Fruit fly (Drosophila melanogaster) whole organism, embryonic: ENCODE data around the gene Csk.
A peak's percentile ranks its signal among the peaks of the same experiment; 100 is the strongest.

Experiments
- BtbVII ChIP-seq: fragments of 200-800 bp; sonication (Bioruptor generic); optimal IDR thresholded peaks from 3 replicates; lab custom pipeline; 2017; ENCODE audit warnings: missing biosample characterization, mild to moderate bottlenecking, missing genetic modification characterization
- CG10209 ChIP-seq: fragments of 200-800 bp; sonication (Bioruptor generic); optimal IDR thresholded peaks from 3 replicates; lab custom pipeline; 2017; ENCODE audit warnings: missing biosample characterization, mild to moderate bottlenecking, missing genetic modification characterization, missing genetic modification reagents
- CG10654 ChIP-seq: fragments of 200-800 bp; sonication (Bioruptor generic); optimal IDR thresholded peaks from 2 replicates; lab custom pipeline; 2016; ENCODE audit warnings: missing biosample characterization, missing genetic modification characterization
- CG11456 ChIP-seq: fragments of 200-800 bp; sonication (Bioruptor generic); IDR thresholded peaks from 3 replicates; pipeline ENCODE4 v1.3.6; 2022; ENCODE audit warnings: missing biosample characterization, missing genetic modification characterization
- CG12299 ChIP-seq: fragments of 200-800 bp; sonication (Bioruptor generic); optimal IDR thresholded peaks from 2 replicates; lab custom pipeline; 2018; ENCODE audit warnings: missing biosample characterization, mild to moderate bottlenecking, missing genetic modification characterization
- CG13296 ChIP-seq: fragments of 200-800 bp; sonication (Bioruptor generic); optimal IDR thresholded peaks from 3 replicates; lab custom pipeline; 2018; ENCODE audit warnings: missing biosample characterization, mild to moderate bottlenecking, missing genetic modification characterization
- CG13775 ChIP-seq: fragments of 200-800 bp; sonication (Bioruptor generic); optimal IDR thresholded peaks from 3 replicates; lab custom pipeline; 2017; ENCODE audit warnings: missing biosample characterization, mild to moderate bottlenecking, missing genetic modification characterization
- CG15479 ChIP-seq: fragments of 200-800 bp; sonication (Bioruptor generic); optimal IDR thresholded peaks from 3 replicates; lab custom pipeline; 2019; ENCODE audit warnings: missing biosample characterization, mild to moderate bottlenecking, missing genetic modification characterization, moderate library complexity
- CG17328 ChIP-seq: fragments of 200-800 bp; sonication (Bioruptor generic); IDR thresholded peaks from 2 replicates; pipeline ENCODE4 v1.3.6; 2022; ENCODE audit warnings: missing biosample characterization, missing genetic modification characterization
- CG17912 ChIP-seq: fragments of 200-800 bp; sonication (Bioruptor generic); optimal IDR thresholded peaks from 2 replicates; lab custom pipeline; 2018; ENCODE audit warnings: missing biosample characterization, mild to moderate bottlenecking, missing genetic modification characterization
- CG18011 ChIP-seq: fragments of 200-800 bp; sonication (Bioruptor generic); optimal IDR thresholded peaks from 2 replicates; lab custom pipeline; 2017; ENCODE audit warnings: missing biosample characterization, missing genetic modification characterization, mild to moderate bottlenecking, moderate library complexity, missing genotype
- CG2678 ChIP-seq: fragments of 200-800 bp; sonication (Bioruptor generic); optimal IDR thresholded peaks from 3 replicates; lab custom pipeline; 2019; ENCODE audit warnings: missing biosample characterization, mild to moderate bottlenecking, missing genetic modification characterization, moderate library complexity
- CG3065 ChIP-seq: fragments of 200-800 bp; sonication (Bioruptor generic); optimal IDR thresholded peaks from 2 replicates; lab custom pipeline; 2016; ENCODE audit warnings: missing biosample characterization, missing genetic modification characterization
- CG32767 ChIP-seq: fragments of 200-800 bp; sonication (Bioruptor generic); IDR thresholded peaks from 2 replicates; pipeline ENCODE4 v1.3.6; 2022; ENCODE audit warnings: missing biosample characterization, missing genetic modification characterization
- CG34224 ChIP-seq: fragments of 200-800 bp; sonication (Bioruptor generic); IDR thresholded peaks from 3 replicates; pipeline ENCODE4 v1.3.6; 2022; ENCODE audit warnings: missing biosample characterization, missing genetic modification characterization; ENCODE audit not compliant: partially characterized antibody
- CG3995 ChIP-seq: fragments of 200-800 bp; sonication (Bioruptor generic); optimal IDR thresholded peaks from 3 replicates; lab custom pipeline; 2016; ENCODE audit warnings: missing biosample characterization, missing genetic modification characterization
- CG4404 ChIP-seq: fragments of 200-800 bp; sonication (Bioruptor generic); IDR thresholded peaks from 2 replicates; pipeline ENCODE4 v1.3.6; 2022; ENCODE audit warnings: missing biosample characterization, missing genetic modification characterization
- CG5180 ChIP-seq: fragments of 200-800 bp; sonication (Bioruptor generic); optimal IDR thresholded peaks from 3 replicates; lab custom pipeline; 2017; ENCODE audit warnings: missing biosample characterization, missing genetic modification characterization, mild to moderate bottlenecking, moderate library complexity, missing genetic modification reagents
- CG8290 ChIP-seq, 3 experiments: fragments of 200-800 bp; sonication (Bioruptor generic); optimal IDR thresholded peaks; 2 replicates each; lab custom pipeline; 2016 to 2019; ENCODE audit warnings: missing biosample characterization in 3 of 3, missing genetic modification characterization in 3 of 3, mild to moderate bottlenecking in 2 of 3, moderate library complexity in 1 of 3
- CG9215 ChIP-seq: fragments of 200-800 bp; sonication (Bioruptor generic); IDR thresholded peaks from 2 replicates; pipeline ENCODE4 v1.3.6; 2022; ENCODE audit warnings: missing biosample characterization, missing genetic modification characterization
- CG9437 ChIP-seq: fragments of 200-800 bp; sonication (Bioruptor generic); optimal IDR thresholded peaks from 2 replicates; lab custom pipeline; 2018; ENCODE audit warnings: missing biosample characterization, mild to moderate bottlenecking, missing genetic modification characterization
- Dbx ChIP-seq: fragments of 200-800 bp; sonication (Bioruptor generic); IDR thresholded peaks from 3 replicates; pipeline ENCODE4 v1.3.6; 2022; ENCODE audit warnings: missing biosample characterization, missing genetic modification characterization
- HHEX ChIP-seq: fragments of 200-800 bp; sonication (Bioruptor generic); optimal IDR thresholded peaks from 3 replicates; lab custom pipeline; 2017; ENCODE audit warnings: missing biosample characterization, mild to moderate bottlenecking, missing genetic modification characterization, missing genetic modification reagents
- MTF-1 ChIP-seq: fragments of 200-800 bp; sonication (Bioruptor generic); optimal IDR thresholded peaks from 2 replicates; lab custom pipeline; 2018; ENCODE audit warnings: missing biosample characterization, mild to moderate bottlenecking, missing genetic modification characterization, borderline replicate concordance
- Neu2 ChIP-seq: fragments of 200-800 bp; sonication (Bioruptor generic); optimal IDR thresholded peaks from 3 replicates; lab custom pipeline; 2016; ENCODE audit warnings: missing biosample characterization, missing genetic modification characterization, borderline replicate concordance
- Opbp ChIP-seq: fragments of 200-800 bp; sonication (Bioruptor generic); IDR thresholded peaks from 3 replicates; pipeline ENCODE4 v1.3.6; 2022; ENCODE audit warnings: missing biosample characterization, missing genetic modification characterization; ENCODE audit not compliant: partially characterized antibody
- Pdp1 ChIP-seq, 2 experiments: fragments of 200-800 bp; sonication (Bioruptor generic); optimal IDR thresholded peaks; 3 replicates each; lab custom pipeline; 2016; ENCODE audit warnings: missing biosample characterization in 2 of 2, missing genetic modification characterization in 2 of 2, mild to moderate bottlenecking in 1 of 2, moderate library complexity in 1 of 2
- Vsx1 ChIP-seq: fragments of 200-800 bp; sonication (Bioruptor generic); optimal IDR thresholded peaks from 2 replicates; lab custom pipeline; 2017; ENCODE audit warnings: missing biosample characterization, mild to moderate bottlenecking, missing genetic modification characterization, missing genetic modification reagents
- br ChIP-seq: fragments of >200 bp; optimal IDR thresholded peaks from 2 replicates; lab custom pipeline; 2017
- chm ChIP-seq: fragments of 200-800 bp; sonication (Bioruptor generic); IDR thresholded peaks from 2 replicates; pipeline ENCODE4 v1.3.6; 2022; ENCODE audit warnings: missing biosample characterization, missing genetic modification characterization
- croc ChIP-seq: fragments of 200-800 bp; sonication (Bioruptor generic); conservative IDR thresholded peaks from 3 replicates; pipeline ENCODE4 v1.3.6; 2022; ENCODE audit warnings: missing biosample characterization, missing genetic modification characterization
- fru ChIP-seq: fragments of >200 bp; optimal IDR thresholded peaks from 2 replicates; lab custom pipeline; 2017
- grau ChIP-seq: fragments of 200-800 bp; optimal IDR thresholded peaks from 3 replicates; lab custom pipeline; 2019; ENCODE audit warnings: missing biosample characterization, mild to moderate bottlenecking, missing genetic modification characterization, moderate library complexity
- hbn ChIP-seq: fragments of 200-800 bp; sonication (Bioruptor generic); IDR thresholded peaks from 2 replicates; pipeline ENCODE4 v1.3.6; 2022; ENCODE audit warnings: missing biosample characterization, missing genetic modification characterization; ENCODE audit not compliant: partially characterized antibody
- jigr1 ChIP-seq: fragments of 200-800 bp; sonication (Bioruptor generic); IDR thresholded peaks from 3 replicates; pipeline ENCODE4 v1.3.6; 2022; ENCODE audit warnings: missing biosample characterization, missing genetic modification characterization
- ken ChIP-seq: fragments of 200-800 bp; sonication (Bioruptor generic); IDR thresholded peaks from 3 replicates; pipeline ENCODE4 v1.3.6; 2022; ENCODE audit warnings: missing biosample characterization, missing genetic modification characterization
- lab ChIP-seq: fragments of 200-800 bp; sonication (Bioruptor generic); optimal IDR thresholded peaks from 3 replicates; lab custom pipeline; 2017; ENCODE audit warnings: missing biosample characterization, missing genetic modification characterization, mild to moderate bottlenecking, moderate library complexity, missing genetic modification reagents
- lbe ChIP-seq: fragments of 200-800 bp; sonication (Bioruptor generic); optimal IDR thresholded peaks from 2 replicates; lab custom pipeline; 2016; ENCODE audit warnings: missing biosample characterization, mild to moderate bottlenecking, missing genetic modification characterization
- maf-S ChIP-seq: fragments of 200-800 bp; sonication (Bioruptor generic); optimal IDR thresholded peaks from 2 replicates; lab custom pipeline; 2016; ENCODE audit warnings: missing biosample characterization, missing genetic modification characterization
- nom ChIP-seq: fragments of 200-800 bp; sonication (Bioruptor generic); optimal IDR thresholded peaks from 2 replicates; lab custom pipeline; 2017; ENCODE audit warnings: missing biosample characterization, missing genetic modification characterization, mild to moderate bottlenecking, moderate library complexity, missing genetic modification reagents
- pfk ChIP-seq: fragments of 200-800 bp; sonication (Bioruptor generic); optimal IDR thresholded peaks from 2 replicates; lab custom pipeline; 2018; ENCODE audit warnings: missing biosample characterization, mild to moderate bottlenecking, missing genetic modification characterization, moderate library complexity
- pum ChIP-seq: fragments of 200-800 bp; sonication (Bioruptor generic); optimal IDR thresholded peaks from 2 replicates; lab custom pipeline; 2016; ENCODE audit warnings: missing biosample characterization, missing genetic modification characterization
- scrt ChIP-seq: fragments of 200-800 bp; sonication (Bioruptor generic); optimal IDR thresholded peaks from 2 replicates; lab custom pipeline; 2018; ENCODE audit warnings: missing biosample characterization, mild to moderate bottlenecking, missing genetic modification characterization, moderate library complexity
- sqz ChIP-seq: fragments of 200-800 bp; sonication (Bioruptor generic); optimal IDR thresholded peaks from 3 replicates; lab custom pipeline; 2018; ENCODE audit warnings: missing biosample characterization, mild to moderate bottlenecking, missing genetic modification characterization
- toy ChIP-seq: fragments of 200-800 bp; sonication (Bioruptor generic); IDR thresholded peaks from 2 replicates; pipeline ENCODE4 v1.3.6; 2022; ENCODE audit warnings: missing biosample characterization, missing genetic modification characterization
- ttk ChIP-seq: fragments of 200-800 bp; sonication (Bioruptor generic); IDR thresholded peaks from 2 replicates; pipeline ENCODE4 v2.1.2; 2022; ENCODE audit warnings: missing biosample characterization, missing genetic modification characterization
- unc-4 ChIP-seq: fragments of 200-800 bp; sonication (Bioruptor generic); IDR thresholded peaks from 2 replicates; pipeline ENCODE4 v1.3.6; 2022; ENCODE audit warnings: missing biosample characterization, missing genetic modification characterization; ENCODE audit not compliant: partially characterized antibody
- zfh1 ChIP-seq: fragments of 200-800 bp; sonication (Bioruptor generic); IDR thresholded peaks from 3 replicates; pipeline ENCODE4 v1.3.6; 2022; ENCODE audit warnings: missing biosample characterization, missing genetic modification characterization

Csk gene

dm6 chr3R:11613252-11614036, 37.1 kb downstream of the Csk start (continued):
- peak; percentile 6 to 70 for TF ChIP-seq Pdp1 (GFP tag; optimal IDR thresholded peaks at IDR 0.05; lab: Kevin White, UChicago)
- TF ChIP-seq maf-S = peak; percentile 18
- no peak for TF ChIP-seq CG5180 (GFP tag; lab: Kevin White, UChicago)
- no peak for TF ChIP-seq sqz (GFP tag; lab: Kevin White, UChicago)
- 0 out of 3 replicates have a peak, but pooled peaks have one; percentile 52 for TF ChIP-seq Opbp (GFP tag; lab: Robert Waterston, UW)
- TF ChIP-seq ken (GFP tag; lab: Robert Waterston, UW) = peak; percentile 74; the same call in 2 of the 3 replicates
- TF ChIP-seq nom (GFP tag; lab: Kevin White, UChicago) = no peak
- no peak for TF ChIP-seq jigr1 (GFP tag; lab: Robert Waterston, UW)
- TF ChIP-seq hbn = no peak
- no peak for TF ChIP-seq CG2678 (tag; lab: Kevin White, UChicago)
- no peak for TF ChIP-seq CG3995 (GFP tag; lab: Kevin White, UChicago)
- no peak for TF ChIP-seq BtbVII
- TF ChIP-seq CG13296 (GFP tag; lab: Kevin White, UChicago) = no peak
- no peak for TF ChIP-seq Vsx1
- TF ChIP-seq CG10654 = peak; percentile 15
- peak; percentile 12; the same call in 1 of the 2 replicates for TF ChIP-seq chm (GFP tag; lab: Robert Waterston, UW)
- no peak for TF ChIP-seq CG34224
- no peak for TF ChIP-seq CG12299 (tag; lab: Kevin White, UChicago)
- TF ChIP-seq grau = peak; percentile 64
- peak; percentile 21; the same call in 1 of the 3 replicates for TF ChIP-seq croc (GFP tag; lab: Robert Waterston, UW)
- TF ChIP-seq zfh1 (GFP tag; lab: Robert Waterston, UW) = peak; percentile 70; the same call in 2 of the 3 replicates
- TF ChIP-seq MTF-1 (GFP tag; lab: Kevin White, UChicago) = no peak
- TF ChIP-seq CG8290 (GFP tag; optimal IDR thresholded peaks at IDR 0.05; lab: Kevin White, UChicago) = peak; percentile 87
- peak in 1 of 2 experiments; percentile 68 for TF ChIP-seq CG8290 (tag; optimal IDR thresholded peaks at IDR 0.05; lab: Kevin White, UChicago)
- TF ChIP-seq HHEX (GFP tag; lab: Kevin White, UChicago) = peak; percentile 31
- TF ChIP-seq CG10209 = peak; percentile 28
- TF ChIP-seq CG9215 (GFP tag; lab: Robert Waterston, UW) = peak; percentile 54
- TF ChIP-seq Dbx (GFP tag; lab: Robert Waterston, UW) = peak; percentile 79
- no peak for TF ChIP-seq CG18011 (GFP tag; lab: Kevin White, UChicago)
- peak; percentile 33 for TF ChIP-seq lab
- TF ChIP-seq CG32767 (GFP tag; lab: Robert Waterston, UW) = no peak
- TF ChIP-seq ttk (GFP tag; lab: Robert Waterston, UW) = peak; percentile 34; the same call in 1 of the 2 replicates
- peak; percentile 61 for TF ChIP-seq CG3065
- no peak for TF ChIP-seq br (lab: Kevin White, UChicago)
- TF ChIP-seq Neu2 (GFP tag; lab: Kevin White, UChicago) = no peak
- TF ChIP-seq CG4404 (GFP tag; lab: Robert Waterston, UW) = peak; percentile 45
- no peak for TF ChIP-seq scrt (GFP tag; lab: Kevin White, UChicago)
- no peak for TF ChIP-seq fru
- no peak for TF ChIP-seq CG9437 (GFP tag; lab: Kevin White, UChicago)
- peak; percentile 9 for TF ChIP-seq CG13775 (GFP tag; lab: Kevin White, UChicago)
- TF ChIP-seq CG17912 (GFP tag; lab: Kevin White, UChicago) = no peak
- no peak for TF ChIP-seq lbe (GFP tag; lab: Kevin White, UChicago)
- peak; percentile 49 for TF ChIP-seq pum (GFP tag; lab: Kevin White, UChicago)
- no peak for TF ChIP-seq unc-4 (GFP tag; lab: Robert Waterston, UW)
- TF ChIP-seq toy (GFP tag; lab: Robert Waterston, UW) = no peak
- peak; percentile 96 for TF ChIP-seq CG11456 (GFP tag; lab: Robert Waterston, UW)
- peak; percentile 56; the same call in 1 of the 2 replicates for TF ChIP-seq CG17328 (GFP tag; lab: Robert Waterston, UW)
- peak; percentile 90 for TF ChIP-seq CG15479 (GFP tag; lab: Kevin White, UChicago)
- no peak for TF ChIP-seq pfk (GFP tag; lab: Kevin White, UChicago)
